Worm (Caenorhabditis elegans) whole organism, young adult: ENCODE results near the gene nspb-3.
"Not testable (repeated sequence)": the region's sequence is repeated elsewhere in the genome, so short reads cannot be mapped to it uniquely, and the experiment has no call there.

Source experiments
- B0261.1 ChIP-seq: sonication (generic microtip); optimal IDR thresholded peaks from 2 replicates; lab custom pipeline; 2016; ENCODE audit warnings: mild to moderate bottlenecking, missing genetic modification characterization, moderate library complexity, missing compliant biosample characterization
- K12H6.12 ChIP-seq: fragments of 200-800 bp; sonication (Bioruptor generic); optimal IDR thresholded peaks from 2 replicates; lab custom pipeline; 2018; ENCODE audit warnings: mild to moderate bottlenecking, missing genetic modification characterization, missing compliant biosample characterization
- ceh-100 ChIP-seq: fragments of 200-800 bp; sonication (Bioruptor generic); IDR thresholded peaks from 2 replicates; pipeline ENCODE4 v1.3.6; 2022; ENCODE audit warnings: missing genetic modification reagents, missing genetic modification characterization, missing compliant biosample characterization
- lin-35 ChIP-seq, 3 experiments: fragments of 150-350 bp in 2 of 3; sonication (generic microtip) in 1 of 3; optimal IDR thresholded peaks; 2 replicates each; lab custom pipeline; 2014 to 2018; ENCODE audit warnings: missing biosample characterization in 3 of 3, missing genetic modification characterization in 3 of 3, missing genetic modification reagents in 3 of 3
- mcd-1 ChIP-seq: fragments of 200-800 bp; sonication (Bioruptor generic); IDR thresholded peaks from 2 replicates; pipeline ENCODE4 v1.3.6; 2022; ENCODE audit warnings: missing genetic modification reagents, missing genetic modification characterization, missing compliant biosample characterization
- rcor-1 ChIP-seq: fragments of 200-800 bp; sonication (Bioruptor generic); IDR thresholded peaks from 2 replicates; pipeline ENCODE4 v1.3.6; 2022; ENCODE audit warnings: missing genetic modification reagents, missing genetic modification characterization, missing compliant biosample characterization
- sea-2 ChIP-seq: fragments of 200-800 bp; sonication (Bioruptor generic); IDR thresholded peaks from 2 replicates; pipeline ENCODE4 v1.3.6; 2022; ENCODE audit warnings: missing genetic modification characterization, missing compliant biosample characterization

DNA sequence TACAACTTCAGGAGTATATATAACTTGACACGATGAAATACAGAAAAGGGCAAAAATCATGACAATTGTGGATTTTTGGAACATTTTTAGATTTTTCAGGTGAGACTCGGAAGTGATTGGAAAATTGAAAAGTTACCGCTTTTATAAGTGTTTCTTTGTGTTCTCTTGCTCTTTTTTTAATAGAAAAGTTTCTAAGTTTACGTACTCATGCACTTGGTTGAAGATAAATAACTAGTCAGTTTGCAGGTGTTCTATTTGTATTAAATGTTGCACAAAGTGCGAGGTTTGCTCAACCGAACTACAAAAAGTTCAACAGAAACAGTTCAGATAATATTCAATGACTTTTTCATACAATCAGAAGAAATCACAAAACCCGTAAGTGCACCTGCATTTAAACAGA lies at the start of gene nspb-3:
- not testable (repeated sequence) for TF ChIP-seq sea-2 (GFP tag; lab: Robert Waterston, UW); rcor-1 (GFP tag; lab: Robert Waterston, UW); ceh-100 (GFP tag; lab: Robert Waterston, UW); B0261.1 (tag; lab: Kevin White, UChicago); mcd-1 (GFP tag; lab: Robert Waterston, UW); K12H6.12 (tag; lab: Kevin White, UChicago); lin-35 (GFP tag; optimal IDR thresholded peaks at IDR 0.05; lab: Kevin White, UChicago)
